Fruit fly (Drosophila melanogaster) whole organism, embryonic: ENCODE measurements around the gene Blos4.

Source experiments
- Abd-B ChIP-seq: fragments of 200-800 bp; sonication (Bioruptor generic); optimal IDR thresholded peaks from 2 replicates; lab custom pipeline; 2018; ENCODE audit warnings: missing biosample characterization, mild to moderate bottlenecking, missing genetic modification characterization, moderate library complexity
- Blimp-1 ChIP-seq: fragments of 200-800 bp; sonication (Bioruptor generic); optimal IDR thresholded peaks from 3 replicates; lab custom pipeline; 2018; ENCODE audit warnings: missing biosample characterization, missing genetic modification characterization, mild to moderate bottlenecking, moderate library complexity, missing genetic modification reagents
- CG10147 ChIP-seq: fragments of 200-800 bp; sonication (Bioruptor generic); optimal IDR thresholded peaks from 2 replicates; lab custom pipeline; 2019; ENCODE audit warnings: missing biosample characterization, mild to moderate bottlenecking, missing genetic modification characterization, moderate library complexity
- CG10209 ChIP-seq: fragments of 200-800 bp; sonication (Bioruptor generic); optimal IDR thresholded peaks from 3 replicates; lab custom pipeline; 2017; ENCODE audit warnings: missing biosample characterization, mild to moderate bottlenecking, missing genetic modification characterization, missing genetic modification reagents
- CG10267 ChIP-seq: fragments of 200-800 bp; sonication (Bioruptor generic); optimal IDR thresholded peaks from 2 replicates; lab custom pipeline; 2018; ENCODE audit warnings: missing biosample characterization, mild to moderate bottlenecking, missing genetic modification characterization, moderate library complexity
- CG11247 ChIP-seq: fragments of 200-800 bp; sonication (Bioruptor generic); IDR thresholded peaks from 2 replicates; pipeline ENCODE4 v1.3.6; 2022; ENCODE audit warnings: missing biosample characterization, missing genetic modification characterization
- CG12104 ChIP-seq: fragments of 200-800 bp; sonication (Bioruptor generic); optimal IDR thresholded peaks from 3 replicates; lab custom pipeline; 2016; ENCODE audit warnings: missing biosample characterization, missing genetic modification characterization
- CG18619 ChIP-seq: fragments of 200-800 bp; sonication (Bioruptor generic); optimal IDR thresholded peaks from 3 replicates; lab custom pipeline; 2017; ENCODE audit warnings: missing biosample characterization, mild to moderate bottlenecking, missing genetic modification characterization
- CG30403 ChIP-seq: fragments of 200-800 bp; sonication (Bioruptor generic); optimal IDR thresholded peaks from 3 replicates; lab custom pipeline; 2016; ENCODE audit warnings: missing biosample characterization, missing genetic modification characterization
- CG33213 ChIP-seq: fragments of 200-800 bp; sonication (Bioruptor generic); optimal IDR thresholded peaks from 3 replicates; lab custom pipeline; 2016; ENCODE audit warnings: missing biosample characterization, missing genetic modification characterization
- CG3407 ChIP-seq: fragments of 200-800 bp; sonication (Bioruptor generic); optimal IDR thresholded peaks from 2 replicates; lab custom pipeline; 2018; ENCODE audit warnings: missing biosample characterization, mild to moderate bottlenecking, missing genetic modification characterization
- CG34224 ChIP-seq: fragments of 200-800 bp; sonication (Bioruptor generic); IDR thresholded peaks from 3 replicates; pipeline ENCODE4 v1.3.6; 2022; ENCODE audit warnings: missing biosample characterization, missing genetic modification characterization; ENCODE audit not compliant: partially characterized antibody
- CG4328 ChIP-seq: fragments of 200-800 bp; sonication (Bioruptor generic); optimal IDR thresholded peaks from 3 replicates; lab custom pipeline; 2017; ENCODE audit warnings: missing biosample characterization, missing genetic modification reagents, missing genetic modification characterization
- CG8281 ChIP-seq: fragments of 200-800 bp; sonication (Bioruptor generic); optimal IDR thresholded peaks from 2 replicates; lab custom pipeline; 2018; ENCODE audit warnings: missing biosample characterization, mild to moderate bottlenecking, missing genetic modification characterization, moderate library complexity
- CG8388 ChIP-seq: fragments of 200-800 bp; sonication (Bioruptor generic); optimal IDR thresholded peaks from 2 replicates; lab custom pipeline; 2019; ENCODE audit warnings: missing biosample characterization, mild to moderate bottlenecking, missing genetic modification characterization, moderate library complexity
- CG9215 ChIP-seq: fragments of 200-800 bp; sonication (Bioruptor generic); IDR thresholded peaks from 2 replicates; pipeline ENCODE4 v1.3.6; 2022; ENCODE audit warnings: missing biosample characterization, missing genetic modification characterization
- CG9876 ChIP-seq: fragments of 200-800 bp; sonication (Bioruptor generic); optimal IDR thresholded peaks from 2 replicates; lab custom pipeline; 2016; ENCODE audit warnings: missing biosample characterization, missing genetic modification characterization
- Camta ChIP-seq: fragments of 200-800 bp; sonication (Bioruptor generic); optimal IDR thresholded peaks from 2 replicates; lab custom pipeline; 2016; ENCODE audit warnings: missing biosample characterization, missing genetic modification characterization
- D ChIP-seq, 2 experiments: fragments of 200-800 bp in 1 of 2; fragments of >200 bp in 1 of 2; sonication (Bioruptor generic) in 1 of 2; optimal IDR thresholded peaks; 2 replicates in 1 of 2; 3 replicates in 1 of 2; lab custom pipeline; 2017; ENCODE audit warnings: mild to moderate bottlenecking in 1 of 2, missing biosample characterization in 1 of 2, missing genetic modification characterization in 1 of 2, missing genetic modification reagents in 1 of 2
- Deaf1 ChIP-seq: fragments of 200-800 bp; optimal IDR thresholded peaks from 3 replicates; lab custom pipeline; 2019; ENCODE audit warnings: missing biosample characterization, mild to moderate bottlenecking, missing genetic modification characterization, moderate library complexity
- Dfd ChIP-seq, 2 experiments: fragments of >200 bp; optimal IDR thresholded peaks; 2 replicates each; lab custom pipeline; 2017; ENCODE audit warnings: missing biosample characterization in 2 of 2, missing genetic modification characterization in 2 of 2
- HLH54F ChIP-seq: fragments of 200-800 bp; sonication (Bioruptor generic); optimal IDR thresholded peaks from 3 replicates; lab custom pipeline; 2016; ENCODE audit warnings: missing biosample characterization, missing genetic modification characterization
- HLHmδ ChIP-seq: fragments of 200-800 bp; sonication (Bioruptor generic); optimal IDR thresholded peaks from 2 replicates; lab custom pipeline; 2018; ENCODE audit warnings: missing biosample characterization, mild to moderate bottlenecking, missing genetic modification characterization, moderate library complexity
- Hr78 ChIP-seq, 2 experiments: fragments of 200-800 bp in 1 of 2; fragments of >200 bp in 1 of 2; sonication (Bioruptor generic) in 1 of 2; optimal IDR thresholded peaks; 2 replicates each; lab custom pipeline; 2017 to 2019; ENCODE audit warnings: missing biosample characterization in 2 of 2, missing genetic modification characterization in 2 of 2, mild to moderate bottlenecking in 1 of 2, moderate library complexity in 1 of 2
- Max ChIP-seq: fragments of 200-800 bp; sonication (Bioruptor generic); optimal IDR thresholded peaks from 2 replicates; lab custom pipeline; 2016; ENCODE audit warnings: missing biosample characterization, mild to moderate bottlenecking, missing genetic modification characterization
- PHDP ChIP-seq: fragments of 200-800 bp; sonication (Bioruptor generic); optimal IDR thresholded peaks from 3 replicates; lab custom pipeline; 2018; ENCODE audit warnings: missing biosample characterization, mild to moderate bottlenecking, missing genetic modification characterization, moderate library complexity
- Poxn ChIP-seq: fragments of 200-800 bp; sonication (Bioruptor generic); IDR thresholded peaks from 2 replicates; pipeline ENCODE4 v1.3.6; 2022; ENCODE audit warnings: missing biosample characterization, missing genetic modification characterization
- Ptx1 ChIP-seq: fragments of 200-800 bp; sonication (Bioruptor generic); IDR thresholded peaks from 2 replicates; pipeline ENCODE4 v1.3.6; 2022; ENCODE audit warnings: missing biosample characterization, missing genetic modification characterization
- Rfx ChIP-seq: fragments of 200-800 bp; sonication (Bioruptor generic); IDR thresholded peaks from 2 replicates; pipeline ENCODE4 v1.3.6; 2022; ENCODE audit warnings: missing biosample characterization, missing genetic modification characterization
- Spps ChIP-seq: fragments of 200-800 bp; sonication (Bioruptor generic); optimal IDR thresholded peaks from 2 replicates; lab custom pipeline; 2018; ENCODE audit warnings: missing biosample characterization, mild to moderate bottlenecking, missing genetic modification characterization
- Vsx1 ChIP-seq: fragments of 200-800 bp; sonication (Bioruptor generic); optimal IDR thresholded peaks from 2 replicates; lab custom pipeline; 2017; ENCODE audit warnings: missing biosample characterization, mild to moderate bottlenecking, missing genetic modification characterization, missing genetic modification reagents
- br ChIP-seq: fragments of >200 bp; optimal IDR thresholded peaks from 2 replicates; lab custom pipeline; 2017
- chinmo ChIP-seq: fragments of 200-800 bp; sonication (Bioruptor generic); IDR thresholded peaks from 4 replicates; pipeline ENCODE4 v1.3.6; 2022; ENCODE audit warnings: missing biosample characterization, missing genetic modification characterization; ENCODE audit not compliant: partially characterized antibody
- crol ChIP-seq: fragments of 200-800 bp; sonication (Bioruptor generic); IDR thresholded peaks from 2 replicates; pipeline ENCODE4 v1.3.6; 2022; ENCODE audit warnings: missing biosample characterization, missing genetic modification characterization
- ems ChIP-seq: fragments of 200-800 bp; sonication (Bioruptor generic); optimal IDR thresholded peaks from 3 replicates; lab custom pipeline; 2016; ENCODE audit warnings: missing biosample characterization, missing genetic modification characterization
- fru ChIP-seq: fragments of >200 bp; optimal IDR thresholded peaks from 2 replicates; lab custom pipeline; 2017
- gcm2 ChIP-seq: fragments of 200-800 bp; sonication (Bioruptor generic); optimal IDR thresholded peaks from 2 replicates; lab custom pipeline; 2016; ENCODE audit warnings: missing biosample characterization, missing genetic modification characterization
- hb ChIP-seq: fragments of 200-800 bp; sonication (Bioruptor generic); IDR thresholded peaks from 3 replicates; pipeline ENCODE4 v1.3.6; 2022; ENCODE audit warnings: missing biosample characterization, missing genetic modification characterization; ENCODE audit not compliant: partially characterized antibody
- hbn ChIP-seq: fragments of 200-800 bp; sonication (Bioruptor generic); IDR thresholded peaks from 2 replicates; pipeline ENCODE4 v1.3.6; 2022; ENCODE audit warnings: missing biosample characterization, missing genetic modification characterization; ENCODE audit not compliant: partially characterized antibody
- mirr ChIP-seq: fragments of 200-800 bp; sonication (Bioruptor generic); optimal IDR thresholded peaks from 3 replicates; lab custom pipeline; 2018; ENCODE audit warnings: missing biosample characterization, mild to moderate bottlenecking, missing genetic modification characterization
- nom ChIP-seq: fragments of 200-800 bp; sonication (Bioruptor generic); optimal IDR thresholded peaks from 2 replicates; lab custom pipeline; 2017; ENCODE audit warnings: missing biosample characterization, missing genetic modification characterization, mild to moderate bottlenecking, moderate library complexity, missing genetic modification reagents
- pita ChIP-seq: fragments of 200-800 bp; sonication (Bioruptor generic); optimal IDR thresholded peaks from 2 replicates; lab custom pipeline; 2017; ENCODE audit warnings: missing biosample characterization, mild to moderate bottlenecking, missing genetic modification characterization
- pnt ChIP-seq: fragments of 200-800 bp; sonication (Bioruptor generic); optimal IDR thresholded peaks from 3 replicates; lab custom pipeline; 2016; ENCODE audit warnings: missing biosample characterization, missing genetic modification characterization
- pum ChIP-seq: fragments of 200-800 bp; sonication (Bioruptor generic); optimal IDR thresholded peaks from 2 replicates; lab custom pipeline; 2016; ENCODE audit warnings: missing biosample characterization, missing genetic modification characterization
- sisA ChIP-seq: fragments of 200-800 bp; sonication (Bioruptor generic); IDR thresholded peaks from 2 replicates; pipeline ENCODE4 v1.3.6; 2022; ENCODE audit warnings: missing biosample characterization, missing genetic modification characterization
- slbo ChIP-seq: fragments of 200-800 bp; sonication (Bioruptor generic); IDR thresholded peaks from 2 replicates; pipeline ENCODE4 v1.3.6; 2022; ENCODE audit warnings: missing biosample characterization, missing genetic modification characterization
- sr ChIP-seq: fragments of 200-800 bp; sonication (Bioruptor generic); IDR thresholded peaks from 3 replicates; pipeline ENCODE4 v1.3.6; 2022; ENCODE audit warnings: missing biosample characterization, missing genetic modification characterization
- tap ChIP-seq: fragments of 200-800 bp; optimal IDR thresholded peaks from 3 replicates; lab custom pipeline; 2019; ENCODE audit warnings: missing biosample characterization, mild to moderate bottlenecking, missing genetic modification characterization, moderate library complexity

Blos4 gene

DNA sequence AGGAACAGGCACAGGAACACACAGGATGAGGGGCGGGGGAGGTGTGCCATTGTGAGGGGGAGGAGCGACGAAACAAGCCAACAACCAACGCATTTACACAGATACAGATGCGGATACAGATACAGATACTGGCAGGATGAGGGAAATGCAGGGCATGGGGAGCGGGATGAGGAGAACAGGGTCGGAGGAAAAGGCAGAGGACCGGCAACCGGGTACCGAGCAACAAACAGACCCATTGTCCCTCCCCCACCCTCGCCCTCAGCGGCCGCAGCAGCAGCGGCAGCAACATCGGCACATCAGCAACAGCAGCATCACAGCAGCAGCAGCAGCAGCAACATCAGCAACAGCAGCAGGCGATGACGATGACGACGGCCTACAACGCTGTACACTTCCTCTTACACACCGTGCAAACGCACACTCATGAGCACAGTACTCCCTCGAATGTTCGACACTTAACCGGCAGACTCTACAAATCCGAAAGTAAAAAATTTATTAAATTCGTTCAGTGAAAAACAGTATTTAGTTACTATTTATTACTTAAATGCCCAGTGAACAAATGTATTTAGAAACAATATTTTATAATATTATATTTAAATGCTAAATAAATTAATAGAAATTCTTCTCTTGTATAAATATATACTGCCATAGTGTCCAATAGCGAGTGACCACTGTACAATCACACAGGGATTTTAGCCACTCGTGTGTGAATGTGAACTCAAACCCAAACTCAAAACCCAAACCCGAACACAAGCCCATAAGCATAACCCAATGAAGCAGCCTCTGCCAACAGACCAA, 23.3 kb upstream of the Blos4 start (continued):
- peak; percentile 71 for TF ChIP-seq CG8281 (tag; lab: Kevin White, UChicago)
- TF ChIP-seq CG10267 (tag; lab: Kevin White, UChicago): peak; percentile 88
- TF ChIP-seq CG11247: peak; percentile 74; the same call in 1 of the 2 replicates
- TF ChIP-seq Ptx1 (GFP tag; lab: Robert Waterston, UW): peak; percentile 93
- peak; percentile 75 for TF ChIP-seq Rfx (GFP tag; lab: Robert Waterston, UW)
- TF ChIP-seq slbo: peak; percentile 86
- peak; percentile 86 for TF ChIP-seq tap (tag; lab: Kevin White, UChicago)
- TF ChIP-seq CG33213 (GFP tag; lab: Kevin White, UChicago): no peak
- peak; percentile 76 for TF ChIP-seq Vsx1 (GFP tag; lab: Kevin White, UChicago)
- TF ChIP-seq Blimp-1 (GFP tag; lab: Kevin White, UChicago): peak; percentile 91
- TF ChIP-seq sisA (GFP tag; lab: Robert Waterston, UW): peak; percentile 89
- no peak for TF ChIP-seq HLHmδ
- peak; percentile 86 for TF ChIP-seq PHDP
- peak; percentile 48 for TF ChIP-seq Deaf1 (tag; lab: Kevin White, UChicago)
- TF ChIP-seq mirr (GFP tag; lab: Kevin White, UChicago): no peak
- peak; percentile 65 for TF ChIP-seq CG12104 (GFP tag; lab: Kevin White, UChicago)
- TF ChIP-seq br (lab: Kevin White, UChicago): no peak
- TF ChIP-seq CG10147: peak; percentile 85
- TF ChIP-seq pum (GFP tag; lab: Kevin White, UChicago): peak; percentile 13
- TF ChIP-seq ems (GFP tag; lab: Kevin White, UChicago): peak; percentile 27
- TF ChIP-seq crol (GFP tag; lab: Robert Waterston, UW): peak; percentile 98
- peak; percentile 46 for TF ChIP-seq D (optimal IDR thresholded peaks at IDR 0.05; lab: Kevin White, UChicago)
- peak; percentile 94 for TF ChIP-seq D (GFP tag; optimal IDR thresholded peaks at IDR 0.05; lab: Kevin White, UChicago)
- TF ChIP-seq Dfd (GFP tag; optimal IDR thresholded peaks at IDR 0.05; lab: Kevin White, UChicago): no peak
- TF ChIP-seq CG10209 (GFP tag; lab: Kevin White, UChicago): peak; percentile 89
- TF ChIP-seq Camta (GFP tag; lab: Kevin White, UChicago): no peak
- peak; percentile 80 for TF ChIP-seq CG30403 (GFP tag; lab: Kevin White, UChicago)
- TF ChIP-seq Abd-B (GFP tag; lab: Kevin White, UChicago): peak; percentile 84
- peak; percentile 78 for TF ChIP-seq CG18619 (GFP tag; lab: Kevin White, UChicago)
- TF ChIP-seq Hr78 (GFP tag; optimal IDR thresholded peaks at IDR 0.05; lab: Kevin White, UChicago): peak in 1 of 2 experiments; percentile 60
- TF ChIP-seq pnt: no peak
- TF ChIP-seq HLH54F: no peak
- TF ChIP-seq gcm2 (GFP tag; lab: Kevin White, UChicago): no peak
- TF ChIP-seq chinmo (GFP tag; lab: Robert Waterston, UW): peak; percentile 64; the same call in 2 of the 4 replicates
- no peak for TF ChIP-seq hb (GFP tag; lab: Robert Waterston, UW)
- peak; percentile 32 for TF ChIP-seq Max (GFP tag; lab: Kevin White, UChicago)
- no peak for TF ChIP-seq sr (GFP tag; lab: Robert Waterston, UW)
- peak; percentile 77 for TF ChIP-seq CG4328
- TF ChIP-seq CG9215 (GFP tag; lab: Robert Waterston, UW): peak; percentile 87
- no peak for TF ChIP-seq pita (GFP tag; lab: Kevin White, UChicago)
- no peak for TF ChIP-seq Poxn
- no peak for TF ChIP-seq CG34224
- no peak for TF ChIP-seq fru (lab: Kevin White, UChicago)
- TF ChIP-seq nom (GFP tag; lab: Kevin White, UChicago): peak; percentile 80
- TF ChIP-seq CG8388: peak; percentile 84
- peak; percentile 79 for TF ChIP-seq CG3407 (GFP tag; lab: Kevin White, UChicago)
- no peak for TF ChIP-seq hbn (GFP tag; lab: Robert Waterston, UW)
- TF ChIP-seq CG9876 (GFP tag; lab: Kevin White, UChicago): no peak
- TF ChIP-seq Spps (tag; lab: Kevin White, UChicago): peak; percentile 83
